Fruit fly (Drosophila melanogaster) Kc167 (cell line): ENCODE data around the gene Atg6.

ENCODE experiments used
- Sin3A ChIP-seq: fragments of >200 bp; optimal IDR thresholded peaks from 2 replicates; lab custom pipeline; 2018; ENCODE audit warnings: missing external identifiers
- h ChIP-seq: fragments of >200 bp; optimal IDR thresholded peaks from 3 replicates; lab custom pipeline; 2018; ENCODE audit warnings: missing external identifiers
- psq ChIP-seq: fragments of >200 bp; optimal IDR thresholded peaks from 2 replicates; lab custom pipeline; 2017; ENCODE audit warnings: missing external identifiers

DNA sequence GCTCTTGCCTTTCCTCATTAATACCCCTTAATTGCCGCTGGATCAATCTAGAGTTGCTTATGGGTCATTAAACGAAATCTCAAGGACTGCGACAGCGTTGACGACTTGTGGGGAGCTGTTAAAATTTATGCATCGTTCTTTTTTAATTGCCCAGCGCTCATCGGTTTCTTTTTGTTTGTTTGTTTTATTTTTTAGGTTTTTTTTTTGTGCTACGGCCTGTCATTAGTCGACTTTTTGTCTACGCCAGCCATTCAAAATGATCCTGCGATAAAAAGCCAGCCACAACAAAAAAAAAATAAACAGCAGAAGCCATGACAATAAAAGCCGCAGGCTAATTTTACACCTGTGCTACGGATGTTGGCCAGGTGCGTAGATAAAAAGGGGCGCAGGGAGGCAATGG is 46.6 kb downstream of the Atg6 start:
- TF ChIP-seq h (no peak), psq (lab: Kevin White, UChicago) (no peak), Sin3A (lab: Kevin White, UChicago) (no peak)
